Worm (Caenorhabditis elegans): Measurements from ENCODE around the gene T15B12.2.
A peak's percentile ranks its signal among the peaks of the same experiment; 100 is the strongest.

The T15B12.2 gene

DNA sequence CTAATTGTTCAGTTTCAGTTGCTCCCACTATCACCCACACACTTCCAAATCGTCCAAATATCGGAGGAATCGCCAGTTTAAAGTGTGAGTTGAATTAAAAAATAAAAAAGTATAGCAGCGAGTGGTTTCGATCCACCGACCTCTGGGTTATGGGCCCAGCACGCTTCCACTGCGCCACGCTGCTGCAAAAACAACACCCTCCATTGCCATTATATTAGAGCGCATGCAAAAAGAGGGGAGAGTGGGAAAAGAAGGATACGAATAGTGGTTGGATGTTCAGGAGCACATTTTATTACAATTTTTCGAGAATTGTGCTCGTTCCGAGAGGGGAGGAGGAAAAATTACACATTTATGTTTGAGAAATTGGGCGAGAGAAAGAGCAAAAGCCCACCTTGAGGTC lies 6.8 kb downstream of the T15B12.2 start (continued):
- TF ChIP-seq nhr-179 (tag; optimal IDR thresholded peaks at IDR 0.05) = peak; percentile 5
- no peak for TF ChIP-seq dox-1 (GFP tag; IDR thresholded peaks at IDR 0.05)
- TF ChIP-seq mes-4 (tag; optimal IDR thresholded peaks at IDR 0.05) = peak; percentile 42
- peak; percentile 57 for TF ChIP-seq F10E7.11 (tag; optimal IDR thresholded peaks at IDR 0.05)
- TF ChIP-seq lag-1 (GFP tag; IDR thresholded peaks at IDR 0.05) = no peak
- TF ChIP-seq tbp1 (GFP tag; optimal IDR thresholded peaks at IDR 0.05) = peak; percentile 99
- TF ChIP-seq F52B5.7 (tag; optimal IDR thresholded peaks at IDR 0.05) = peak; percentile 82
- peak; percentile 79 for TF ChIP-seq athp-1 (tag; optimal IDR thresholded peaks at IDR 0.05)
- peak; percentile 81 for TF ChIP-seq nfyb-1 (GFP tag; IDR thresholded peaks at IDR 0.05)
- TF ChIP-seq snpc-1.3 (tag; optimal IDR thresholded peaks at IDR 0.05; ENCODE audit: insufficient read depth) = peak; percentile 80
- TF ChIP-seq rec-8 (tag; optimal IDR thresholded peaks at IDR 0.05) = peak; percentile 82
- TF ChIP-seq him-1 (tag; optimal IDR thresholded peaks at IDR 0.05) = peak; percentile 70
- peak; percentile 83 for TF ChIP-seq zim-3 (tag; optimal IDR thresholded peaks at IDR 0.05)
- peak; percentile 73 for TF ChIP-seq repo-1 (tag; optimal IDR thresholded peaks at IDR 0.05)
- TF ChIP-seq Y53G8AR.9 (GFP tag; conservative IDR thresholded peaks at IDR 0.05) = peak; percentile 71; the same call in 1 of the 2 replicates
- TF ChIP-seq attf-6 (GFP tag; IDR thresholded peaks at IDR 0.05) = no peak
- peak; percentile 26 for TF ChIP-seq T07F8.4 (tag; optimal IDR thresholded peaks at IDR 0.05)
- no peak for TF ChIP-seq zfh-2 (GFP tag; conservative IDR thresholded peaks at IDR 0.05)
- TF ChIP-seq pbrm-1 (GFP tag; IDR thresholded peaks at IDR 0.05) = peak; percentile 75
- peak; percentile 45 for TF ChIP-seq B0035.1 (tag; optimal IDR thresholded peaks at IDR 0.05)
- no peak for TF ChIP-seq hlh-26 (GFP tag; conservative IDR thresholded peaks at IDR 0.05)
- peak; percentile 40 to 65 for TF ChIP-seq let-607 (tag; optimal IDR thresholded peaks at IDR 0.05)
- 0 out of 2 replicates have a peak, but pooled peaks have one; percentile 61 for TF ChIP-seq nfya-2 (GFP tag; IDR thresholded peaks at IDR 0.05)

DNA sequence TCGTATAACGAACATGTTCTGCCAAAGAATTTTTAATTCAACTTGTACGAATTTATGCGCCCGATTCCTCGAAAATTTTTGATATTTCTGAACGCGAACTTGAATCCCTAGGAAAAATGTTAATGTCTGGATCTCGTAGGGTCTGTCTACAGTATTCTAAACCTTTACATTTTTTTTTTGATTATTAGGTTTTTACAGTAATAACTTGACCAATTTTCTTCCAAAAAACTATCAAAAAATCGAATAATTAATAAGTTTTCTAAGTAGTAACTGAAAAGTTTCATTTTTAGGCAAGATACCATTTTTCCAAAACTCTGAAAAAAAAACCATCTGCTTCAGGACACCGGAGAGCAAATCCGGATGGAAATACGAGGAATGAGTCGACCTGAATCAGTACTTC lies 7.4 kb downstream of the T15B12.2 start:
- TF ChIP-seq unc-62 (GFP tag; optimal IDR thresholded peaks at IDR 0.05) (no peak), ceh-91 (GFP tag; IDR thresholded peaks at IDR 0.05) (no peak), lir-1 (GFP tag; conservative IDR thresholded peaks at IDR 0.05) (no peak), cebp-1 (GFP tag; IDR thresholded peaks at IDR 0.05) (no peak), cebp-1 (tag; optimal IDR thresholded peaks at IDR 0.05) (no peak)

DNA sequence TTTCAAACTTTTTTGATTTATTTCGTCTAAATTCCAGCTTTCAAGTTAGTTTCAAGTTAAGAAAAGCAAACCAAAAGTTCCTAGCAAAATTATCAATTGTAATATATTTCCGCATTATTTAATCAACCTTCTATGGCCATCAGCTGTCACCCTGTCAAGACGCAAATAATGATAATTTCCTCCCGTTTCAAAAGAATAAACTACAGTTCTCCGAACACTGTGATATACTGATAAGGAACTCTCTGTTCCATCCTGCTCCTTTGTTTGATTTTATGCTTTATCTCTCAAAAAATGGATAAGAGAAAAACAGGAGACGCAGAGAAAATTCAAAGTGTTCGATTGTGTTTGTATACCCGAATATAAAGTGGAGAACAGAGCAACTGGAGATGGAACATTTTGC lies 10.4 kb downstream of the T15B12.2 start:
- peak; percentile 76 for TF ChIP-seq nhr-80 (tag; optimal IDR thresholded peaks at IDR 0.05)
- no peak for TF ChIP-seq T26A5.8 (tag; optimal IDR thresholded peaks at IDR 0.05)
- TF ChIP-seq hmg-1.2 (GFP tag; IDR thresholded peaks at IDR 0.05) = peak; percentile 22; the same call in 1 of the 2 replicates
- TF ChIP-seq aptf-2 (GFP tag; conservative IDR thresholded peaks at IDR 0.05) = no peak
- TF ChIP-seq Y53F4B.3 (GFP tag; IDR thresholded peaks at IDR 0.05) = no peak

DNA sequence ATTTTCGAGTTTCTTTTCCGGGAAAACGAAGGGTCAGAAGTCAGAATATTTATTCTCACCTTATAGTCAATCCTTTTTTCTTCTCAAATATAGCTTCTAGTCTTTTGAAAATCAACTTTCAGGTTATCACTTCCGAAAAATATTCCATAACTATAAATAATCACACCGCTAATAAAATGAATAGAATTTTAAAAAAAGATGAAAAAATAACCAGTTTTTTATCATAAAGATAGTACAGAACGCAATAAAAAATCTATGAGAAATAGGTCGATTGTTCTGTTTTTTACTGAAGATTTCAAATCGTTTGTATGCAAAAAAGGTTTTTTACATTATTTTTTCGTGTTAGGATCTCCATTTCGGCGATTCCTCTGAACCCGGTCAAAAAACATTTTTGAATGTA lies 11.5 kb downstream of the T15B12.2 start:
- TF ChIP-seq lir-1 (GFP tag; conservative IDR thresholded peaks at IDR 0.05) (no peak), rec-8 (tag; optimal IDR thresholded peaks at IDR 0.05) (no peak), ZK185.1 (tag; optimal IDR thresholded peaks at IDR 0.05; ENCODE audit: poor library complexity, severe bottlenecking) (no peak), sdz-38 (tag; optimal IDR thresholded peaks at IDR 0.05) (no peak), F37B4.10 (GFP tag; IDR thresholded peaks at IDR 0.05) (no peak), madf-6 (GFP tag; IDR thresholded peaks at IDR 0.05) (no peak), rpc-1 (optimal IDR thresholded peaks at IDR 0.05) (no peak), rpc-1 (tag; optimal IDR thresholded peaks at IDR 0.05) (no peak), lsl-1 (GFP tag; optimal IDR thresholded peaks at IDR 0.05) (no peak)
